Fruit fly (Drosophila melanogaster): Measurements from ENCODE around the gene Oatp33Ea.
A peak's percentile ranks its signal among the peaks of the same experiment; 100 is the strongest.

Oatp33Ea gene

dm6 chr2L:12415485-12416137, 30.1 kb downstream of the Oatp33Ea start (continued):
- peak; percentile 13 for TF ChIP-seq bcd (GFP tag; optimal IDR thresholded peaks at IDR 0.05)

- TF ChIP-seq sob (GFP tag; IDR thresholded peaks at IDR 0.05) (no peak), CG18599 (GFP tag; optimal IDR thresholded peaks at IDR 0.05) (peak; percentile 41), Ada2b (GFP tag; IDR thresholded peaks at IDR 0.05) (peak; percentile 29; the same call in 1 of the 2 replicates), dmrt99B (tag; optimal IDR thresholded peaks at IDR 0.05) (peak; percentile 29), Pdp1 (GFP tag; optimal IDR thresholded peaks at IDR 0.05) (peak in 1 of 2 experiments; percentile 23), Hmr (GFP tag; optimal IDR thresholded peaks at IDR 0.05) (peak; percentile 9), Ptx1 (GFP tag; IDR thresholded peaks at IDR 0.05) (peak; percentile 17; the same call in 1 of the 2 replicates), CG7839 (tag; optimal IDR thresholded peaks at IDR 0.05) (peak; percentile 31), pan (optimal IDR thresholded peaks at IDR 0.05) (no peak), pan (GFP tag; optimal IDR thresholded peaks at IDR 0.05 in 1 of 2, IDR thresholded peaks at IDR 0.05 in 1 of 2) (peak in 1 of 2 experiments; percentile 35), gem (tag; optimal IDR thresholded peaks at IDR 0.05) (peak; percentile 43), Sin3A (optimal IDR thresholded peaks at IDR 0.05) (no peak), scrt (GFP tag; optimal IDR thresholded peaks at IDR 0.05) (no peak), CG14050 (GFP tag; IDR thresholded peaks at IDR 0.05) (0 out of 3 replicates have a peak, but pooled peaks have one; percentile 16), CG12391 (tag; optimal IDR thresholded peaks at IDR 0.05) (no peak), CG1024 (GFP tag; IDR thresholded peaks at IDR 0.05) (no peak), Hr51 (GFP tag; optimal IDR thresholded peaks at IDR 0.05) (peak in 1 of 2 experiments; percentile 10), Fer1 (GFP tag; optimal IDR thresholded peaks at IDR 0.05) (peak; percentile 6), lab (GFP tag; optimal IDR thresholded peaks at IDR 0.05) (peak; percentile 31), CG11695 (GFP tag; IDR thresholded peaks at IDR 0.05) (0 out of 3 replicates have a peak, but pooled peaks have one; percentile 42), hkb (optimal IDR thresholded peaks at IDR 0.05) (no peak), hkb (GFP tag; IDR thresholded peaks at IDR 0.05) (0 out of 2 replicates have a peak, but pooled peaks have one; percentile 13), ci (GFP tag; IDR thresholded peaks at IDR 0.05) (0 out of 3 replicates have a peak, but pooled peaks have one; percentile 14), Sox102F (GFP tag; optimal IDR thresholded peaks at IDR 0.05) (peak; percentile 24), ttk (GFP tag; IDR thresholded peaks at IDR 0.05) (no peak), CG15269 (tag; optimal IDR thresholded peaks at IDR 0.05) (peak; percentile 5), sens (GFP tag) (peak; percentile 62), CG16813 (GFP tag; IDR thresholded peaks at IDR 0.05; ENCODE audit: partially characterized antibody) (no peak), CG11504 (tag; optimal IDR thresholded peaks at IDR 0.05) (peak; percentile 43)
These were observed 31.8 kb downstream of the Oatp33Ea start for dm6 chr2L:12413899-12414298.

- TF ChIP-seq Ets65A (GFP tag) (peak; percentile 77), chm (GFP tag; IDR thresholded peaks at IDR 0.05) (no peak)
These were observed 35.0 kb downstream of the Oatp33Ea start for dm6 chr2L:12410679-12411078.

dm6 chr2L:12404555-12405077, 41.1 kb downstream of the Oatp33Ea start:
- TF ChIP-seq gt (GFP tag; IDR thresholded peaks at IDR 0.05) (no peak), vnd (GFP tag; IDR thresholded peaks at IDR 0.05; ENCODE audit: partially characterized antibody) (no peak), Dref (GFP tag; IDR thresholded peaks at IDR 0.05) (no peak), corto (GFP tag; optimal IDR thresholded peaks at IDR 0.05) (no peak), YL-1 (GFP tag; optimal IDR thresholded peaks at IDR 0.05) (no peak), Hey (tag; optimal IDR thresholded peaks at IDR 0.05) (no peak), Myb (GFP tag; optimal IDR thresholded peaks at IDR 0.05) (no peak), CG3407 (GFP tag; optimal IDR thresholded peaks at IDR 0.05) (no peak), Trl (optimal IDR thresholded peaks at IDR 0.05) (peak in 1 of 2 experiments; percentile 38), Trl (GFP tag; optimal IDR thresholded peaks at IDR 0.05) (no peak), Lhr (GFP tag; optimal IDR thresholded peaks at IDR 0.05) (no peak), chinmo (GFP tag; IDR thresholded peaks at IDR 0.05; ENCODE audit: partially characterized antibody) (0 out of 4 replicates have a peak, but pooled peaks have one; percentile 57), Chrac-16 (GFP tag; optimal IDR thresholded peaks at IDR 0.05) (no peak)
